Fruit fly (Drosophila melanogaster): Measurements from ENCODE around the gene CG42780.

CG42780 gene

dm6 chrX:7301351-7302328 is 30.4 kb downstream of the CG42780 start (continued):
- TF ChIP-seq exex (tag; optimal IDR thresholded peaks at IDR 0.05) (peak; percentile 26), CG3163 (GFP tag; optimal IDR thresholded peaks at IDR 0.05) (no peak), CG15514 (GFP tag; optimal IDR thresholded peaks at IDR 0.05) (no peak), CG16779 (GFP tag; IDR thresholded peaks at IDR 0.05) (no peak), sima (GFP tag; optimal IDR thresholded peaks at IDR 0.05) (no peak), Atf3 (GFP tag; optimal IDR thresholded peaks at IDR 0.05) (peak; percentile 3), Doc3 (GFP tag; IDR thresholded peaks at IDR 0.05; ENCODE audit: partially characterized antibody) (no peak), CG30431 (GFP tag; optimal IDR thresholded peaks at IDR 0.05) (peak; percentile 29), ttk (GFP tag; IDR thresholded peaks at IDR 0.05) (peak; percentile 39; the same call in 1 of the 2 replicates), CG17328 (GFP tag; IDR thresholded peaks at IDR 0.05) (peak; percentile 23; the same call in 1 of the 2 replicates), CG10462 (GFP tag; optimal IDR thresholded peaks at IDR 0.05) (peak; percentile 40), CG32772 (GFP tag; IDR thresholded peaks at IDR 0.05) (peak; percentile 39; the same call in 1 of the 2 replicates), Hr39 (optimal IDR thresholded peaks at IDR 0.05) (no peak), CG16815 (GFP tag; optimal IDR thresholded peaks at IDR 0.05) (peak; percentile 67), amos (GFP tag; IDR thresholded peaks at IDR 0.05; ENCODE audit: partially characterized antibody) (no peak), slbo (GFP tag; IDR thresholded peaks at IDR 0.05) (peak; percentile 20; the same call in 1 of the 2 replicates), CG8924 (tag; optimal IDR thresholded peaks at IDR 0.05) (peak; percentile 69), Trl (optimal IDR thresholded peaks at IDR 0.05) (peak in 1 of 2 experiments; percentile 16), Trl (GFP tag; optimal IDR thresholded peaks at IDR 0.05) (no peak), CG7963 (GFP tag; IDR thresholded peaks at IDR 0.05; ENCODE audit: partially characterized antibody) (no peak), CG17361 (GFP tag; IDR thresholded peaks at IDR 0.05) (peak; percentile 94), sna (GFP tag; IDR thresholded peaks at IDR 0.05; ENCODE audit: partially characterized antibody) (no peak), CG2199 (GFP tag; IDR thresholded peaks at IDR 0.05) (peak; percentile 13; the same call in 1 of the 3 replicates), HHEX (GFP tag; optimal IDR thresholded peaks at IDR 0.05) (peak; percentile 18), gce (GFP tag; IDR thresholded peaks at IDR 0.05) (peak; percentile 67; the same call in 1 of the 3 replicates), Lim3 (GFP tag; IDR thresholded peaks at IDR 0.05) (no peak), vvl (GFP tag; IDR thresholded peaks at IDR 0.05) (peak; percentile 61), CG9876 (GFP tag; optimal IDR thresholded peaks at IDR 0.05) (no peak), hb (GFP tag; IDR thresholded peaks at IDR 0.05; ENCODE audit: partially characterized antibody) (no peak), cas (GFP tag; IDR thresholded peaks at IDR 0.05) (no peak), HLH4C (GFP tag; IDR thresholded peaks at IDR 0.05; ENCODE audit: partially characterized antibody) (no peak), gt (GFP tag; IDR thresholded peaks at IDR 0.05) (no peak; the same call in 1 of the 2 replicates), Xrp1 (GFP tag; IDR thresholded peaks at IDR 0.05) (peak; percentile 25; the same call in 1 of the 2 replicates), CG15011 (GFP tag; optimal IDR thresholded peaks at IDR 0.05) (peak; percentile 35), CG12104 (GFP tag; optimal IDR thresholded peaks at IDR 0.05) (peak; percentile 65), Sry-β (GFP tag; optimal IDR thresholded peaks at IDR 0.05) (no peak), Oaz (GFP tag; IDR thresholded peaks at IDR 0.05) (no peak), D19B (GFP tag; optimal IDR thresholded peaks at IDR 0.05) (peak; percentile 5), Dfd (GFP tag; optimal IDR thresholded peaks at IDR 0.05) (no peak), CG10274 (GFP tag; optimal IDR thresholded peaks at IDR 0.05) (peak; percentile 48), lilli (GFP tag; optimal IDR thresholded peaks at IDR 0.05) (peak; percentile 43), Dip2 (GFP tag; IDR thresholded peaks at IDR 0.05) (no peak), BEAF-32 (GFP tag; optimal IDR thresholded peaks at IDR 0.05) (no peak), jigr1 (GFP tag; IDR thresholded peaks at IDR 0.05) (no peak), da (GFP tag; optimal IDR thresholded peaks at IDR 0.05) (no peak), CG5180 (GFP tag; optimal IDR thresholded peaks at IDR 0.05) (peak; percentile 50), Lpt (GFP tag; optimal IDR thresholded peaks at IDR 0.05) (no peak), Pdp1 (GFP tag; optimal IDR thresholded peaks at IDR 0.05) (peak; percentile 45 to 56), CG18619 (GFP tag; optimal IDR thresholded peaks at IDR 0.05) (peak; percentile 64)
